Worm (Caenorhabditis elegans): ENCODE measurements around the gene gar-2.

DNA sequence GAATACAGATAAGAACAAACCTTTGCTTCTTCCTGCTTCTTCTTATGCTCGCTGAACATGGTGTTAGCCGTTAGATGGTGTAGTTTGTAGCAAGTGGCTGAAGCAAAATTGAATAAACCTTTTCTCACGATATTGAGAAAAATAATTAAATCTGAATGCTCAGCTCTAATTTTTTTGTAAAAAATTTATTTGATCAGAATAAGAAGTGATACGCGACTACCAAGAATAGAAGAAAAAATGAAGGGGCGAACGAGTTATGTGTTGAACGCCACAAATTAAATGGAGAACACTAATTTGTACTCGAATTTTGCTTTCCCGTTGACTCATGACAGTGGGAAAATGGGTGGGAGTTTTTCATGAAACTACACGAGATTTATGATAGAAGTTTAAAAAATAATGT is 34.1 kb downstream of the gar-2 start, which contains the start of gene C56G2.9:
- no peak for TF ChIP-seq flt-1 (GFP tag; IDR thresholded peaks at IDR 0.05)
- TF ChIP-seq B0310.2 (tag; optimal IDR thresholded peaks at IDR 0.05): no peak
- TF ChIP-seq aly-1 (tag; optimal IDR thresholded peaks at IDR 0.05): no peak
- TF ChIP-seq tbx-11 (GFP tag; IDR thresholded peaks at IDR 0.05): no peak
- TF ChIP-seq hmbx-1 (tag; optimal IDR thresholded peaks at IDR 0.05): no peak
- no peak for TF ChIP-seq ama-1 (optimal IDR thresholded peaks at IDR 0.05)
- TF ChIP-seq hnd-1 (tag; optimal IDR thresholded peaks at IDR 0.05): no peak
- TF ChIP-seq ets-7 (tag; optimal IDR thresholded peaks at IDR 0.05): no peak
- TF ChIP-seq ceh-13 (GFP tag; optimal IDR thresholded peaks at IDR 0.05): no peak
- no peak for TF ChIP-seq ceh-36 (tag; optimal IDR thresholded peaks at IDR 0.05)
- TF ChIP-seq tra-4 (tag; optimal IDR thresholded peaks at IDR 0.05): no peak
- TF ChIP-seq pes-1 (GFP tag; IDR thresholded peaks at IDR 0.05): no peak
- no peak for TF ChIP-seq F13C5.2 (tag; optimal IDR thresholded peaks at IDR 0.05)

All from whole organism, early embryonic.